Worm (Caenorhabditis elegans) whole organism, young adult: Measurements from ENCODE around the gene skih-2.

Source experiments
- B0336.3 ChIP-seq: fragments of 200-800 bp; sonication (Bioruptor generic); IDR thresholded peaks from 2 replicates; pipeline ENCODE4 v1.3.6; 2022; ENCODE audit warnings: missing genetic modification characterization, missing compliant biosample characterization
- akir-1 ChIP-seq: fragments of 200-800 bp; sonication (Bioruptor generic); optimal IDR thresholded peaks from 2 replicates; lab custom pipeline; 2018; ENCODE audit warnings: mild to moderate bottlenecking, missing genetic modification characterization, moderate library complexity, missing compliant biosample characterization
- him-1 ChIP-seq: sonication (generic microtip); optimal IDR thresholded peaks from 2 replicates; lab custom pipeline; 2016; ENCODE audit warnings: missing genotype, missing genetic modification reagents, missing genetic modification characterization, missing compliant biosample characterization
- lir-1 ChIP-seq: fragments of 200-800 bp; sonication (Bioruptor generic); conservative IDR thresholded peaks from 2 replicates; pipeline ENCODE4 v1.3.6; 2022; ENCODE audit warnings: missing genetic modification reagents, missing genetic modification characterization, missing compliant biosample characterization
- nfyb-1 ChIP-seq: fragments of 200-800 bp; sonication (Bioruptor generic); IDR thresholded peaks from 2 replicates; pipeline ENCODE4 v1.3.6; 2022; ENCODE audit warnings: missing genetic modification reagents, missing genetic modification characterization, missing compliant biosample characterization

DNA sequence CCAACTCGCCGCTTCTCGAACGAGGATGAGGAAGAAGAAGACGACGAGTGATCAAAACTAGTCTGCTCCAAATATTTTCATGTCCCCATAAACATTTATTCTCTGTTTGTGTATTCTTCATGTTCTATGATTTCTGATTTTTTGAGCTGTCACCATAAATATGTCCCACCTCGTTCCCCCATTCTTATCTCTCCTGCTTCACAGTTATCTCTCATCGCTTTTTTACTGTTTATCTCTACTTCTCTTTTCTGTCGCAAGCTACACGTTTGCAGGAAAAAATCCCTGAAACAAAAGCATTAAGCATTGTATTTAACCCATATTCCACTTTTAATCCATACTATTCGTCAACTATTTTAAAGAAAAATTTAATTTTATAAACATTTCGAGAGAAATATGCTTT, 11.4 kb downstream of the skih-2 start:
- no peak for TF ChIP-seq akir-1
- no peak for TF ChIP-seq nfyb-1 (GFP tag; lab: Robert Waterston, UW)
- no peak for TF ChIP-seq him-1 (tag; lab: Kevin White, UChicago)
- TF ChIP-seq lir-1 (GFP tag; lab: Robert Waterston, UW), result no peak
- TF ChIP-seq B0336.3 (GFP tag; lab: Robert Waterston, UW), result no peak
